Fruit fly (Drosophila melanogaster): ENCODE results near the gene Idgf1.
A peak's percentile ranks its signal among the peaks of the same experiment; 100 is the strongest.

The Idgf1 gene

dm6 chr2L:16445034-16445433 lies at the start of gene Idgf1:
TSS of gene Idgf1 (plus strand) at chr2L:16445278.
- TF ChIP-seq Pif1A (GFP tag; optimal IDR thresholded peaks at IDR 0.05), result no peak
- TF ChIP-seq CG8159 (tag; optimal IDR thresholded peaks at IDR 0.05), result no peak

- TF ChIP-seq CG10348 (GFP tag; IDR thresholded peaks at IDR 0.05) (no peak), Ets98B (GFP tag; IDR thresholded peaks at IDR 0.05) (no peak), CG14655 (GFP tag; optimal IDR thresholded peaks at IDR 0.05) (no peak), CG8301 (tag; optimal IDR thresholded peaks at IDR 0.05) (no peak), CG13204 (GFP tag; optimal IDR thresholded peaks at IDR 0.05) (no peak), CG4496 (GFP tag; IDR thresholded peaks at IDR 0.05) (no peak), rn (GFP tag; IDR thresholded peaks at IDR 0.05) (no peak), Pif1A (GFP tag; optimal IDR thresholded peaks at IDR 0.05) (no peak), CG12605 (GFP tag; IDR thresholded peaks at IDR 0.05) (no peak), CG34367 (tag; optimal IDR thresholded peaks at IDR 0.05) (no peak), CG8159 (tag; optimal IDR thresholded peaks at IDR 0.05) (no peak), gl (tag; optimal IDR thresholded peaks at IDR 0.05) (no peak), CG32121 (GFP tag; IDR thresholded peaks at IDR 0.05) (no peak), CG9948 (tag; optimal IDR thresholded peaks at IDR 0.05) (no peak), CG15710 (tag; optimal IDR thresholded peaks at IDR 0.05) (no peak), fd96Ca (GFP tag; IDR thresholded peaks at IDR 0.05) (no peak), D1 (tag; optimal IDR thresholded peaks at IDR 0.05) (no peak)
Measured at dm6 chr2L:16397517-16397916, 47.6 kb upstream of the Idgf1 start.

dm6 chr2L:16402512-16402911 lies 42.6 kb upstream of the Idgf1 start:
- no peak for TF ChIP-seq CG8301 (tag; optimal IDR thresholded peaks at IDR 0.05)
- TF ChIP-seq CG13204 (GFP tag; optimal IDR thresholded peaks at IDR 0.05), result no peak
- no peak for TF ChIP-seq EcR (GFP tag; optimal IDR thresholded peaks at IDR 0.05)
- TF ChIP-seq CG32121 (GFP tag; IDR thresholded peaks at IDR 0.05), result peak; percentile 56
- TF ChIP-seq Snoo (tag; optimal IDR thresholded peaks at IDR 0.05), result no peak
- no peak for TF ChIP-seq CG10348 (GFP tag; IDR thresholded peaks at IDR 0.05)
- TF ChIP-seq rn (GFP tag; IDR thresholded peaks at IDR 0.05), result no peak
- peak; percentile 34 for TF ChIP-seq Pif1A (GFP tag; optimal IDR thresholded peaks at IDR 0.05)
- TF ChIP-seq CG9948 (tag; optimal IDR thresholded peaks at IDR 0.05), result peak; percentile 5
- peak; percentile 36; the same call in 1 of the 3 replicates for TF ChIP-seq CG4496 (GFP tag; IDR thresholded peaks at IDR 0.05)
- peak; percentile 6 for TF ChIP-seq CG8159 (tag; optimal IDR thresholded peaks at IDR 0.05)
- peak; percentile 68 for TF ChIP-seq Ets98B (GFP tag; IDR thresholded peaks at IDR 0.05)
- 0 out of 2 replicates have a peak, but pooled peaks have one; percentile 41 for TF ChIP-seq CG12605 (GFP tag; IDR thresholded peaks at IDR 0.05)
- no peak for TF ChIP-seq gl (tag; optimal IDR thresholded peaks at IDR 0.05)
- no peak for TF ChIP-seq CG15710 (tag; optimal IDR thresholded peaks at IDR 0.05)
- no peak for TF ChIP-seq D1 (tag; optimal IDR thresholded peaks at IDR 0.05)
- TF ChIP-seq Pif1B (GFP tag; optimal IDR thresholded peaks at IDR 0.05), result peak; percentile 29
- TF ChIP-seq fd96Ca (GFP tag; IDR thresholded peaks at IDR 0.05), result peak; percentile 75
- TF ChIP-seq CG17806 (tag; optimal IDR thresholded peaks at IDR 0.05), result no peak
- TF ChIP-seq CG14655 (GFP tag; optimal IDR thresholded peaks at IDR 0.05), result peak; percentile 49
- peak; percentile 5 for TF ChIP-seq CG34367 (tag; optimal IDR thresholded peaks at IDR 0.05)

- TF ChIP-seq CG10348 (GFP tag; IDR thresholded peaks at IDR 0.05), result no peak
- TF ChIP-seq CG15710 (tag; optimal IDR thresholded peaks at IDR 0.05), result peak; percentile 64
- TF ChIP-seq CG14655 (GFP tag; optimal IDR thresholded peaks at IDR 0.05), result peak; percentile 47
- peak; percentile 30 for TF ChIP-seq gl (tag; optimal IDR thresholded peaks at IDR 0.05)
- TF ChIP-seq Pif1B (GFP tag; optimal IDR thresholded peaks at IDR 0.05), result peak; percentile 60
- TF ChIP-seq CG8301 (tag; optimal IDR thresholded peaks at IDR 0.05), result peak; percentile 27
- no peak for TF ChIP-seq CG32121 (GFP tag; IDR thresholded peaks at IDR 0.05)
- TF ChIP-seq CG34367 (tag; optimal IDR thresholded peaks at IDR 0.05), result peak; percentile 50
- no peak for TF ChIP-seq CG12605 (GFP tag; IDR thresholded peaks at IDR 0.05)
- no peak for TF ChIP-seq Ets98B (GFP tag; IDR thresholded peaks at IDR 0.05)
- TF ChIP-seq Snoo (tag; optimal IDR thresholded peaks at IDR 0.05), result peak; percentile 37
- no peak for TF ChIP-seq CG13204 (GFP tag; optimal IDR thresholded peaks at IDR 0.05)
- peak; percentile 77 for TF ChIP-seq CG8159 (tag; optimal IDR thresholded peaks at IDR 0.05)
- peak; percentile 61 for TF ChIP-seq CG9948 (tag; optimal IDR thresholded peaks at IDR 0.05)
- TF ChIP-seq CG17806 (tag; optimal IDR thresholded peaks at IDR 0.05), result peak; percentile 55
- peak; percentile 51 for TF ChIP-seq Pif1A (GFP tag; optimal IDR thresholded peaks at IDR 0.05)
Measured at dm6 chr2L:16406523-16406922, 38.6 kb upstream of the Idgf1 start.

dm6 chr2L:16407305-16407704 lies 37.8 kb upstream of the Idgf1 start:
- TF ChIP-seq EcR (GFP tag; optimal IDR thresholded peaks at IDR 0.05), result no peak
- peak; percentile 25 for TF ChIP-seq CG17806 (tag; optimal IDR thresholded peaks at IDR 0.05)
- peak; percentile 5 for TF ChIP-seq Pif1B (GFP tag; optimal IDR thresholded peaks at IDR 0.05)
- TF ChIP-seq gl (tag; optimal IDR thresholded peaks at IDR 0.05), result no peak
- no peak for TF ChIP-seq CG10348 (GFP tag; IDR thresholded peaks at IDR 0.05)
- TF ChIP-seq CG12605 (GFP tag; IDR thresholded peaks at IDR 0.05), result no peak
- TF ChIP-seq Snoo (tag; optimal IDR thresholded peaks at IDR 0.05), result peak; percentile 30
- no peak for TF ChIP-seq fd96Ca (GFP tag; IDR thresholded peaks at IDR 0.05)
- TF ChIP-seq CG4496 (GFP tag; IDR thresholded peaks at IDR 0.05), result no peak
- peak; percentile 52 for TF ChIP-seq CG14655 (GFP tag; optimal IDR thresholded peaks at IDR 0.05)
- TF ChIP-seq CG15710 (tag; optimal IDR thresholded peaks at IDR 0.05), result peak; percentile 49
- peak; percentile 28 for TF ChIP-seq CG9948 (tag; optimal IDR thresholded peaks at IDR 0.05)
- no peak for TF ChIP-seq CG32121 (GFP tag; IDR thresholded peaks at IDR 0.05)
- TF ChIP-seq Pif1A (GFP tag; optimal IDR thresholded peaks at IDR 0.05), result no peak
- TF ChIP-seq CG13204 (GFP tag; optimal IDR thresholded peaks at IDR 0.05), result no peak
- peak; percentile 54 for TF ChIP-seq CG8159 (tag; optimal IDR thresholded peaks at IDR 0.05)
- TF ChIP-seq Ets98B (GFP tag; IDR thresholded peaks at IDR 0.05), result no peak
- peak; percentile 22 for TF ChIP-seq CG8301 (tag; optimal IDR thresholded peaks at IDR 0.05)
- TF ChIP-seq CG34367 (tag; optimal IDR thresholded peaks at IDR 0.05), result no peak
- no peak for TF ChIP-seq rn (GFP tag; IDR thresholded peaks at IDR 0.05)
- no peak for TF ChIP-seq D1 (tag; optimal IDR thresholded peaks at IDR 0.05)

- TF ChIP-seq gl (tag; optimal IDR thresholded peaks at IDR 0.05) (no peak), CG34367 (tag; optimal IDR thresholded peaks at IDR 0.05) (no peak)
Measured at dm6 chr2L:16413772-16414171, 31.3 kb upstream of the Idgf1 start.
